Worm (Caenorhabditis elegans) whole organism, young adult: ENCODE data around the gene F29G9.1.
"Not testable (repeated sequence)": the region's sequence is repeated elsewhere in the genome, so short reads cannot be mapped to it uniquely, and the experiment has no call there.

Source experiments
- B0261.1 ChIP-seq: sonication (generic microtip); optimal IDR thresholded peaks from 2 replicates; lab custom pipeline; 2016; ENCODE audit warnings: mild to moderate bottlenecking, missing genetic modification characterization, moderate library complexity, missing compliant biosample characterization
- D2030.7 ChIP-seq: fragments of 200-800 bp; sonication (Bioruptor generic); IDR thresholded peaks from 2 replicates; pipeline ENCODE4 v1.3.6; 2022; ENCODE audit warnings: missing genetic modification reagents, missing genetic modification characterization, missing compliant biosample characterization
- F22D6.2 ChIP-seq: sonication (generic microtip); optimal IDR thresholded peaks from 2 replicates; lab custom pipeline; 2016; ENCODE audit warnings: mild to moderate bottlenecking, missing genetic modification characterization, missing compliant biosample characterization
- F33H1.4 ChIP-seq: fragments of 200-800 bp; sonication (Bioruptor generic); IDR thresholded peaks from 2 replicates; pipeline ENCODE4 v1.3.6; 2022; ENCODE audit warnings: missing genetic modification reagents, missing genetic modification characterization, missing compliant biosample characterization
- K12H6.12 ChIP-seq: fragments of 200-800 bp; sonication (Bioruptor generic); optimal IDR thresholded peaks from 2 replicates; lab custom pipeline; 2018; ENCODE audit warnings: mild to moderate bottlenecking, missing genetic modification characterization, missing compliant biosample characterization
- Y67H2A.10 ChIP-seq: fragments of 200-800 bp; sonication (Bioruptor generic); conservative IDR thresholded peaks from 2 replicates; pipeline ENCODE4 v1.3.6; 2022; ENCODE audit warnings: missing genetic modification reagents, missing genetic modification characterization, missing compliant biosample characterization
- Y79H2A.3 ChIP-seq: fragments of 200-800 bp; sonication (Bioruptor generic); conservative IDR thresholded peaks from 2 replicates; pipeline ENCODE4 v1.3.6; 2022; ENCODE audit warnings: missing genetic modification reagents, missing genetic modification characterization, missing compliant biosample characterization
- attf-5 ChIP-seq: fragments of 200-800 bp; sonication (Bioruptor generic); optimal IDR thresholded peaks from 2 replicates; lab custom pipeline; 2018; ENCODE audit warnings: mild to moderate bottlenecking, missing genetic modification characterization, missing compliant biosample characterization
- attf-6 ChIP-seq: fragments of 200-800 bp; sonication (Bioruptor generic); IDR thresholded peaks from 2 replicates; pipeline ENCODE4 v1.3.6; 2022; ENCODE audit warnings: missing genetic modification reagents, missing genetic modification characterization, missing compliant biosample characterization
- ccch-3 ChIP-seq: fragments of 200-800 bp; sonication (Bioruptor generic); optimal IDR thresholded peaks from 2 replicates; lab custom pipeline; 2018; ENCODE audit warnings: mild to moderate bottlenecking, missing genetic modification characterization, missing compliant biosample characterization
- cebp-1 ChIP-seq, 2 experiments: fragments of 200-800 bp in 1 of 2; sonication (Bioruptor generic) in 1 of 2; sonication (generic microtip) in 1 of 2; IDR thresholded peaks in 1 of 2; optimal IDR thresholded peaks in 1 of 2; 2 replicates each; pipeline versions ENCODE4 v1.3.6 to Lab custom; 2017 to 2022; ENCODE audit warnings: missing compliant biosample characterization in 2 of 2, missing genetic modification characterization in 2 of 2, mild to moderate bottlenecking in 1 of 2, missing genetic modification reagents in 1 of 2, moderate library complexity in 1 of 2
- egl-18 ChIP-seq: fragments of 200-800 bp; sonication (Bioruptor generic); IDR thresholded peaks from 2 replicates; pipeline ENCODE4 v1.3.6; 2022; ENCODE audit warnings: missing genetic modification reagents, missing genetic modification characterization, missing compliant biosample characterization
- egrh-3 ChIP-seq: fragments of 200-800 bp; sonication (Bioruptor generic); IDR thresholded peaks from 2 replicates; pipeline ENCODE4 v1.3.6; 2022; ENCODE audit warnings: missing genetic modification reagents, missing genetic modification characterization, missing compliant biosample characterization
- ets-4 ChIP-seq: fragments of 200-800 bp; sonication (Bioruptor generic); optimal IDR thresholded peaks from 2 replicates; lab custom pipeline; 2018; ENCODE audit warnings: mild to moderate bottlenecking, missing genetic modification characterization, missing compliant biosample characterization
- hmg-1.2 ChIP-seq: fragments of 200-800 bp; sonication (Bioruptor generic); IDR thresholded peaks from 2 replicates; pipeline ENCODE4 v1.3.6; 2022; ENCODE audit warnings: missing genetic modification reagents, missing genetic modification characterization, missing compliant biosample characterization
- hrde-1 ChIP-seq: sonication (generic microtip); optimal IDR thresholded peaks from 2 replicates; lab custom pipeline; 2016; ENCODE audit warnings: missing genetic modification characterization, mild to moderate bottlenecking, missing compliant biosample characterization, moderate library complexity, missing genotype, missing genetic modification reagents, borderline replicate concordance
- lag-1 ChIP-seq: fragments of 200-800 bp; sonication (Bioruptor generic); IDR thresholded peaks from 2 replicates; pipeline ENCODE4 v1.3.6; 2022; ENCODE audit warnings: missing genetic modification reagents, missing genetic modification characterization, missing compliant biosample characterization
- lin-26 ChIP-seq: fragments of 200-800 bp; sonication (Bioruptor generic); IDR thresholded peaks from 2 replicates; pipeline ENCODE4 v1.3.6; 2022; ENCODE audit warnings: missing genetic modification reagents, missing genetic modification characterization, missing compliant biosample characterization
- lin-54 ChIP-seq: fragments of 200-800 bp; sonication (Bioruptor generic); optimal IDR thresholded peaks from 2 replicates; lab custom pipeline; 2018; ENCODE audit warnings: mild to moderate bottlenecking, missing genetic modification characterization, missing compliant biosample characterization
- madf-8 ChIP-seq: fragments of 200-800 bp; sonication (Bioruptor generic); conservative IDR thresholded peaks from 2 replicates; pipeline ENCODE4 v1.3.6; 2022; ENCODE audit warnings: missing genetic modification reagents, missing genetic modification characterization, missing compliant biosample characterization
- mcd-1 ChIP-seq: fragments of 200-800 bp; sonication (Bioruptor generic); IDR thresholded peaks from 2 replicates; pipeline ENCODE4 v1.3.6; 2022; ENCODE audit warnings: missing genetic modification reagents, missing genetic modification characterization, missing compliant biosample characterization
- mes-4 ChIP-seq: sonication (generic microtip); optimal IDR thresholded peaks from 2 replicates; lab custom pipeline; 2016; ENCODE audit warnings: missing genotype, missing genetic modification characterization, missing compliant biosample characterization
- mxl-1 ChIP-seq: sonication (generic microtip); optimal IDR thresholded peaks from 2 replicates; lab custom pipeline; 2016; ENCODE audit warnings: missing genetic modification characterization, missing compliant biosample characterization
- pha-4 ChIP-seq: fragments of 150-350 bp; sonication (generic microtip); optimal IDR thresholded peaks from 2 replicates; lab custom pipeline; 2014; ENCODE audit warnings: missing biosample characterization, missing genetic modification reagents, missing genetic modification characterization
- sdz-38 ChIP-seq: sonication (generic microtip); optimal IDR thresholded peaks from 2 replicates; lab custom pipeline; 2016; ENCODE audit warnings: missing genotype, missing genetic modification characterization, missing compliant biosample characterization
- snpc-1.1 ChIP-seq: sonication (generic microtip); optimal IDR thresholded peaks from 2 replicates; lab custom pipeline; 2017; ENCODE audit warnings: missing genetic modification characterization, mild to moderate bottlenecking, missing compliant biosample characterization, antibody characterized with exemption, moderate library complexity, missing genotype, missing genetic modification reagents; ENCODE audit not compliant: insufficient read depth
- snpc-3.4 ChIP-seq: sonication (generic microtip); optimal IDR thresholded peaks from 2 replicates; lab custom pipeline; 2017; ENCODE audit warnings: missing genetic modification characterization, mild to moderate bottlenecking, missing compliant biosample characterization, antibody characterized with exemption, moderate library complexity, missing genotype, missing genetic modification reagents
- snpc-4 ChIP-seq, 5 experiments: fragments of 150-350 bp in 1 of 5; sonication (generic microtip) in 4 of 5; optimal IDR thresholded peaks; 2 replicates each; lab custom pipeline; 2014 to 2018; ENCODE audit warnings: missing genetic modification characterization in 5 of 5, missing biosample characterization in 3 of 5, antibody characterized with exemption in 2 of 5, mild to moderate bottlenecking in 2 of 5, missing compliant biosample characterization in 2 of 5, missing genotype in 2 of 5, moderate library complexity in 2 of 5, missing genetic modification reagents in 1 of 5
- somi-1 ChIP-seq: fragments of 200-800 bp; sonication (Bioruptor generic); optimal IDR thresholded peaks from 2 replicates; lab custom pipeline; 2018; ENCODE audit warnings: mild to moderate bottlenecking, missing genetic modification characterization, missing compliant biosample characterization
- zim-3 ChIP-seq: sonication (generic microtip); optimal IDR thresholded peaks from 2 replicates; lab custom pipeline; 2017; ENCODE audit warnings: mild to moderate bottlenecking, missing genetic modification characterization, moderate library complexity, missing compliant biosample characterization
- ztf-6 ChIP-seq: fragments of 200-800 bp; sonication (Bioruptor generic); IDR thresholded peaks from 2 replicates; pipeline ENCODE4 v1.3.6; 2022; ENCODE audit warnings: missing genetic modification reagents, missing genetic modification characterization, missing compliant biosample characterization

Gene F29G9.1

DNA sequence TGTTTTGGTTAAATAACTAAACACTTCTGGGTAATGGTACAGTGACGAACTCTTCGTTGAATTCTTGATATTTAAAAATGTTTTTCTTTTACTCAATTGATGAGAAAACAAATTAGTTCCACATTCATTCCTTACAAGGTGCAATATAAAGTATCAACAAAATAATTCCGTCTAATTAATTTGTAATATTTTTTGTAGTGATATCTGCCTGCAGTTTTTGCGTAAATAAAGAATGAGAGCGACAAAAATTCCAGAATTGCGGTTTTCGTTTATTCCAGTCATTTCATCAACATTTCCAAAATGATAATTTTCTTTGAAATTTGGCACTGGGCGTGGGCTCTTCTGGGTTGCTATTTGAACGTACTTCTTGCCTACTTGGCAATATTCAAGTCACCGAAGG, 16.4 kb downstream of the F29G9.1 start, which contains the start of gene srd-20:
TSS of gene srd-20 (plus strand) at position 301 of the 400 bp plus-strand sequence.
- TF ChIP-seq Y79H2A.3 (GFP tag; lab: Robert Waterston, UW) (no peak), ets-4 (no peak), sdz-38 (tag; lab: Kevin White, UChicago) (no peak), attf-6 (GFP tag; lab: Robert Waterston, UW) (no peak), mxl-1 (tag; lab: Kevin White, UChicago) (no peak), mcd-1 (GFP tag; lab: Robert Waterston, UW) (no peak), hrde-1 (no peak)

DNA sequence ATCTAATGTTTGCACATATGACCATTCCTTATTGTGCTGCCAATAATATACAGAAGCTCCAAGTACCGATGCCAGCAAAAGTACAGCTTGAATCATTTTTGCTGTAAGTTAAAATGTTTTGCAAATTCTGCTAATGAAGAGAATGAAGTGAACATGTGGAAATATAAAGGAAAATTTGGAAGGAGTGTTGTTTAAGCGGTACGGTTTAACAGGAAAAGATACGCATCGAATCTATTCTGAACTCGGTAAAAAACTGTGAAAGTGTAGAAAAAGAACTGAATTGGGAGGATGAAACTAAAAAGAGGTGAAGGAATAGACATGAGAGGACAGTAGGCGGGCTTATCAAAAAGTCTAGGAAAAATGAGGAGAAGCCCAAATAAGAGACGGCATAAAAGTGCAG, 24.4 kb downstream of the F29G9.1 start, which contains the start of gene Y38A10A.2:
TSS of gene Y38A10A.2 (minus strand) at position 101 of the 400 bp plus-strand sequence.
- TF ChIP-seq ztf-6 (no peak), snpc-1.1 (tag; lab: Kevin White, UChicago) (no peak), somi-1 (GFP tag; lab: Kevin White, UChicago) (no peak), pha-4 (no peak), lag-1 (GFP tag; lab: Robert Waterston, UW) (no peak), B0261.1 (tag; lab: Kevin White, UChicago) (no peak), ccch-3 (GFP tag; lab: Kevin White, UChicago) (no peak), egrh-3 (GFP tag; lab: Robert Waterston, UW) (no peak), attf-6 (GFP tag; lab: Robert Waterston, UW) (no peak), mes-4 (tag; lab: Kevin White, UChicago) (no peak), snpc-4 (GFP tag; optimal IDR thresholded peaks at IDR 0.05; lab: Kevin White, UChicago) (no peak), snpc-4 (tag; optimal IDR thresholded peaks at IDR 0.05; lab: Kevin White, UChicago) (no peak), snpc-3.4 (tag; lab: Kevin White, UChicago) (no peak), lin-26 (GFP tag; lab: Robert Waterston, UW) (no peak), zim-3 (no peak), egl-18 (GFP tag; lab: Robert Waterston, UW) (no peak), cebp-1 (GFP tag; IDR thresholded peaks at IDR 0.05; lab: Robert Waterston, UW) (no peak), cebp-1 (tag; optimal IDR thresholded peaks at IDR 0.05; lab: Kevin White, UChicago) (no peak), attf-5 (GFP tag; lab: Kevin White, UChicago) (no peak), hmg-1.2 (no peak)

DNA sequence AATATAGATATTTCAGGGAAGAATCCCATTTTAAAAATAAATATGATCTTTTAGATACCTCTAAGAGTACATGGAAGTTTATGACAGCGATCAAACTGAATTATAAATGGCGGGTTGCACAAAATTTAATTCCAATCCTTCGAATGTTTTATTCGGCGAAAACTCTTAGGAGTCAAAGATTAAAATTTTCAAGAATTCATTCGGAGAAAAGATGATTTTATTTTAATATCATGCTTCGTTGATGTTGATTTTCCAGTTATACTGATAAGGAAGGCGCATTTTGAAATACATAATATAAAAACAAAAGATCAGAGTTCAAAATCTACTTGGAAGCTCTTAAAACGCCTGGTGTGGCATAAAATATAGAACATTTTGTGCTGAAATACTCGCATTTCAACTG, 28.2 kb downstream of the F29G9.1 start, which contains the start of gene srh-10:
TSS of gene srh-10 (minus strand) at position 29 of the 400 bp plus-strand sequence.
- no peak for TF ChIP-seq F22D6.2 (tag; lab: Kevin White, UChicago)

DNA sequence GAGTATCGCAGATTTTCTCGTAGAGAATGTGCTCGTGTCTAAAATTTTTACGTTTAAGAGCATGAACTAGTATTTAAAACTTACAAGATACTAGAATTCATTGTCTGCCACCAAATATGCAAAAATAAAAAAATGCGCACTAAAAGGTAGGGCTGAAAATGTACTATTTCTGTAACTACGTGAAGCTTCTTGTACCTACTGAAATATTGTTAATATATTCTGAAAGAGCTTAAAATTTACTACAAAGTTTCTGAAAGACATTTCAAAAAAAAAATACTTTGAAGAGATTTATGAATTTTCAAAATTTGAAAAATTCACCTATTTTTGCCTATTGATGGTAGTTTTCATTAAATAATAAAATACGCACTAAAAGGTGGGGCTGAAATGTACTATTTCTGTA, 31.1 kb downstream of the F29G9.1 start, which contains the start of gene fbxa-214:
TSS of gene fbxa-214 (minus strand) at position 101 of the 400 bp plus-strand sequence.
- not testable (repeated sequence) for TF ChIP-seq K12H6.12 (tag; lab: Kevin White, UChicago); lin-54 (GFP tag; lab: Kevin White, UChicago); Y67H2A.10 (GFP tag; lab: Robert Waterston, UW)

DNA sequence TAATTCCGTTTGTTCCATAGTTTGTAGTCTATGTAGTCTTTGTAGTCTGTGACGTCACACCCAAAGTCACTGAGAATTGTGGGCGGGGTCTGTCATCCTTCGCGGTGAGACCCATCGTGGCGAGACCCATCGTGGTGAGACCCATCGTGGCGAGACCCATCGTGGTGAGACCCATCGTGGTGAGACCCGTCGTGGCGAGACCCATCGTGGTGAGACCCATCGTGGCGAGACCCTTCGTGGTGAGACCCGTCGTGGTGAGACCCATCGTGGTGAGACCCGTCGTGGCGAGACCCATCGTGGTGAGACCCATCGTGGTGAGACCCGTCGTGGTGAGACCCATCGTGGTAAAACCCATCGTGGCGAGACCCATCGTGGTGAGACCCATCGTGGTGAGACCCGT, 32.6 kb downstream of the F29G9.1 start:
- TF ChIP-seq egrh-3 (GFP tag; lab: Robert Waterston, UW) (peak; percentile 87; the same call in 1 of the 2 replicates), madf-8 (GFP tag; lab: Robert Waterston, UW) (peak; percentile 41), F33H1.4 (peak; percentile 73), D2030.7 (GFP tag; lab: Robert Waterston, UW) (peak; percentile 21; the same call in 1 of the 2 replicates)
